Fruit fly (Drosophila melanogaster): ENCODE data around the gene CG5282.

CG5282 gene

DNA sequence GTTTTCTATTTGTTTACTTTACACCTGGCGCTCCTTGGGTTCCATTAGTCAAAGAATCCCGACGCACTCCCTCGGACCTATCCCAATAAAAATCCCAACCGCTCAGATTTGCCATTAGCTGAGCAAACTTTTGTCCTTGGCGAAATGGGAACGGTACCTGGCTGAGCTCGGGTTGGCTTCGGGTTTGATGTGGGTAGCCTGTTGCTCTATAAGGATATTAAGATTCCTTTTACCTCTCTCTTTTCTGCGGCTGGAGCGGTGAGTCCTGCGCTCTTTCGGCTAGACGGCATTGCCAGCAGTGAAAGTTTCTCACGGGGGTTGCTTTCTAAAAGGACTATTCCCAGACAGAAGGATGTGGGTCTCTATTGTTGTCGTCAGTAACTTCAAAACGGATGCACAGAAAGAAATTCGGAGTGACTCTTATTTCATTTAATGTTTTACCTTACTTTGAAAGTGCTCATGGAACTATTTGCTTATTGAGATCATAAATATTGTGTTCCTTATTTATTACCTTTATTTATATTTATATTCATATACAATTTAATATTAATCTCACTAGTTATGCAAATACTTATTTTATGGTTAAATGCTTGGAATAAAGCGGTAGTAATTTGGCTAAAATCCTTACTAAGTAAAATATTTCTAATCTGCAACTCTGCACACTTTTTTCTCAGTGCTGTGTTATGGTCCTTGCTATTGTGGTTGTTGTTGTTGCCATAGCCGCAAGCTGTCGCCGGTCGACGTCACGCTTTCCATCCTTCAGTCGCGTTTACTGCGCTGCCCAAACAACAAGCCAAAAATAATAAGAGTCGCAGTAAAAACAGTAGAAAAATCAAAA lies 16.0 kb upstream of the CG5282 start, which contains the start of gene CG5910 (continued):
- TF ChIP-seq pros (GFP tag; optimal IDR thresholded peaks at IDR 0.05) (peak; percentile 91), toy (GFP tag; IDR thresholded peaks at IDR 0.05) (peak; percentile 36; the same call in 1 of the 2 replicates), CG6272 (GFP tag; IDR thresholded peaks at IDR 0.05) (peak; percentile 54; the same call in 1 of the 2 replicates), abd-A (tag; optimal IDR thresholded peaks at IDR 0.05) (peak; percentile 61), scrt (GFP tag; optimal IDR thresholded peaks at IDR 0.05) (peak; percentile 98), CG15073 (GFP tag; optimal IDR thresholded peaks at IDR 0.05) (no peak), CG15479 (GFP tag; optimal IDR thresholded peaks at IDR 0.05) (no peak), maf-S (GFP tag; optimal IDR thresholded peaks at IDR 0.05) (no peak), disco-r (GFP tag; optimal IDR thresholded peaks at IDR 0.05) (no peak), CG18476 (GFP tag; optimal IDR thresholded peaks at IDR 0.05) (peak; percentile 66), wor (GFP tag; IDR thresholded peaks at IDR 0.05) (peak; percentile 72), CG2712 (tag; optimal IDR thresholded peaks at IDR 0.05) (peak; percentile 95), CG5245 (GFP tag; optimal IDR thresholded peaks at IDR 0.05) (peak; percentile 62), Hr51 (GFP tag; optimal IDR thresholded peaks at IDR 0.05) (peak; percentile 39 to 92), CG4854 (GFP tag; optimal IDR thresholded peaks at IDR 0.05) (no peak), CG11695 (GFP tag; IDR thresholded peaks at IDR 0.05) (peak; percentile 87), Sry-δ (GFP tag; optimal IDR thresholded peaks at IDR 0.05) (no peak), ab (GFP tag; optimal IDR thresholded peaks at IDR 0.05) (no peak), CG1529 (GFP tag; optimal IDR thresholded peaks at IDR 0.05) (peak; percentile 68), CG7357 (GFP tag; IDR thresholded peaks at IDR 0.05) (peak; percentile 83), repo (GFP tag; optimal IDR thresholded peaks at IDR 0.05) (no peak), CG6791 (GFP tag; IDR thresholded peaks at IDR 0.05; ENCODE audit: partially characterized antibody) (no peak), schlank (tag; optimal IDR thresholded peaks at IDR 0.05) (peak; percentile 32), psq (GFP tag; optimal IDR thresholded peaks at IDR 0.05) (peak; percentile 48), CG7928 (GFP tag; optimal IDR thresholded peaks at IDR 0.05) (peak; percentile 58), Sin3A (optimal IDR thresholded peaks at IDR 0.05) (no peak), Xbp1 (GFP tag; optimal IDR thresholded peaks at IDR 0.05) (peak; percentile 83), da (GFP tag; optimal IDR thresholded peaks at IDR 0.05) (no peak), CG9876 (GFP tag; optimal IDR thresholded peaks at IDR 0.05) (no peak), Opbp (GFP tag; IDR thresholded peaks at IDR 0.05; ENCODE audit: partially characterized antibody) (no peak), z (GFP tag; IDR thresholded peaks at IDR 0.05) (no peak), CG2129 (GFP tag; IDR thresholded peaks at IDR 0.05; ENCODE audit: partially characterized antibody) (no peak), lmd (GFP tag; IDR thresholded peaks at IDR 0.05) (peak; percentile 84), croc (GFP tag; conservative IDR thresholded peaks at IDR 0.05) (peak; percentile 85), CG6683 (GFP tag; optimal IDR thresholded peaks at IDR 0.05) (peak; percentile 87), oc (tag; optimal IDR thresholded peaks at IDR 0.05) (peak; percentile 83), ind (GFP tag; optimal IDR thresholded peaks at IDR 0.05) (peak; percentile 88), CG7271 (tag; optimal IDR thresholded peaks at IDR 0.05) (peak; percentile 57), Bgb (GFP tag; IDR thresholded peaks at IDR 0.05; ENCODE audit: partially characterized antibody) (no peak), CG3163 (GFP tag; optimal IDR thresholded peaks at IDR 0.05) (peak; percentile 39), Sox100B (GFP tag; optimal IDR thresholded peaks at IDR 0.05) (peak; percentile 93), Meics (GFP tag; optimal IDR thresholded peaks at IDR 0.05) (peak; percentile 94), CG2889 (GFP tag; IDR thresholded peaks at IDR 0.05) (0 out of 3 replicates have a peak, but pooled peaks have one; percentile 56), CG17612 (GFP tag; IDR thresholded peaks at IDR 0.05) (peak; percentile 50; the same call in 1 of the 2 replicates), CG7372 (GFP tag; IDR thresholded peaks at IDR 0.05) (peak; percentile 53; the same call in 1 of the 2 replicates), CG1233 (GFP tag; optimal IDR thresholded peaks at IDR 0.05) (peak; percentile 89), Deaf1 (tag; optimal IDR thresholded peaks at IDR 0.05) (peak; percentile 88), pho (GFP tag; optimal IDR thresholded peaks at IDR 0.05) (peak; percentile 13), CG3995 (GFP tag; optimal IDR thresholded peaks at IDR 0.05) (no peak)

All from whole organism, embryonic.